Fruit fly (Drosophila melanogaster): ENCODE results near the gene CG31342.

CG31342 gene

dm6 chr3R:13012990-13013389, 27.1 kb downstream of the CG31342 start (continued):
- peak; percentile 95 for TF ChIP-seq crol (GFP tag; IDR thresholded peaks at IDR 0.05)
- no peak for TF ChIP-seq CG10959 (GFP tag; IDR thresholded peaks at IDR 0.05)
- peak; percentile 3 for TF ChIP-seq CG17385 (GFP tag; optimal IDR thresholded peaks at IDR 0.05)
- TF ChIP-seq Blimp-1 (GFP tag; optimal IDR thresholded peaks at IDR 0.05), result peak; percentile 48
- no peak for TF ChIP-seq CG18011 (GFP tag; optimal IDR thresholded peaks at IDR 0.05)
- no peak for TF ChIP-seq Bteb2 (GFP tag; optimal IDR thresholded peaks at IDR 0.05)
- TF ChIP-seq CG6175 (GFP tag; IDR thresholded peaks at IDR 0.05), result 0 out of 3 replicates have a peak, but pooled peaks have one; percentile 44
- TF ChIP-seq ems (GFP tag; optimal IDR thresholded peaks at IDR 0.05), result no peak

- TF ChIP-seq Ptx1 (GFP tag; IDR thresholded peaks at IDR 0.05) (peak; percentile 12; the same call in 1 of the 2 replicates), gce (GFP tag; IDR thresholded peaks at IDR 0.05) (no peak), CG9932 (GFP tag; IDR thresholded peaks at IDR 0.05) (peak; percentile 42), bcd (GFP tag; optimal IDR thresholded peaks at IDR 0.05) (no peak), C15 (GFP tag; IDR thresholded peaks at IDR 0.05) (no peak), gem (tag; optimal IDR thresholded peaks at IDR 0.05) (peak; percentile 29), so (GFP tag; IDR thresholded peaks at IDR 0.05) (no peak), CG8290 (GFP tag; optimal IDR thresholded peaks at IDR 0.05) (no peak), CG8290 (tag; optimal IDR thresholded peaks at IDR 0.05) (peak in 1 of 2 experiments; percentile 41), CG30403 (GFP tag; optimal IDR thresholded peaks at IDR 0.05) (no peak), CG14441 (GFP tag; IDR thresholded peaks at IDR 0.05) (0 out of 2 replicates have a peak, but pooled peaks have one; percentile 35), sens (GFP tag) (peak; percentile 40), cwo (GFP tag; optimal IDR thresholded peaks at IDR 0.05) (peak; percentile 13), CG9215 (GFP tag; IDR thresholded peaks at IDR 0.05) (peak; percentile 26; the same call in 1 of the 2 replicates), D19A (tag; optimal IDR thresholded peaks at IDR 0.05) (peak; percentile 55), shn (GFP tag; optimal IDR thresholded peaks at IDR 0.05) (no peak), CG2120 (GFP tag; optimal IDR thresholded peaks at IDR 0.05) (peak; percentile 38), CG11695 (GFP tag; IDR thresholded peaks at IDR 0.05) (0 out of 3 replicates have a peak, but pooled peaks have one; percentile 16), CG11560 (tag; IDR thresholded peaks at IDR 0.05) (no peak), wek (GFP tag; optimal IDR thresholded peaks at IDR 0.05) (no peak), otp (GFP tag; IDR thresholded peaks at IDR 0.05) (no peak), lab (GFP tag; optimal IDR thresholded peaks at IDR 0.05) (peak; percentile 5), CG17359 (tag; optimal IDR thresholded peaks at IDR 0.05) (peak; percentile 21), Xbp1 (GFP tag; optimal IDR thresholded peaks at IDR 0.05) (peak; percentile 0), CG6683 (GFP tag; optimal IDR thresholded peaks at IDR 0.05) (no peak), zfh1 (GFP tag; IDR thresholded peaks at IDR 0.05) (no peak), fd3F (GFP tag; optimal IDR thresholded peaks at IDR 0.05) (no peak), CoRest (tag; optimal IDR thresholded peaks at IDR 0.05) (peak; percentile 19), eyg (GFP tag; optimal IDR thresholded peaks at IDR 0.05) (no peak), Med (GFP tag) (peak; percentile 55), ewg (GFP tag; optimal IDR thresholded peaks at IDR 0.05) (no peak), Hsf (GFP tag; optimal IDR thresholded peaks at IDR 0.05) (peak; percentile 8), slbo (GFP tag; IDR thresholded peaks at IDR 0.05) (peak; percentile 26; the same call in 1 of the 2 replicates), Sox102F (GFP tag; optimal IDR thresholded peaks at IDR 0.05) (peak; percentile 6), prd (optimal IDR thresholded peaks at IDR 0.05) (no peak), prd (GFP tag; IDR thresholded peaks at IDR 0.05) (peak; percentile 56; the same call in 2 of the 3 replicates), seq (GFP tag; IDR thresholded peaks at IDR 0.05) (no peak), lmd (GFP tag; IDR thresholded peaks at IDR 0.05) (no peak), CG3995 (GFP tag; optimal IDR thresholded peaks at IDR 0.05) (no peak), twi (tag; optimal IDR thresholded peaks at IDR 0.05) (peak; percentile 37), grau (tag; optimal IDR thresholded peaks at IDR 0.05) (peak; percentile 19), row (GFP tag; IDR thresholded peaks at IDR 0.05) (peak; percentile 44; the same call in 1 of the 3 replicates)
Observed at dm6 chr3R:13014168-13014881, 28.5 kb downstream of the CG31342 start.
